Fruit fly (Drosophila melanogaster) whole organism, embryonic: Measurements from ENCODE around the gene Bap60.

Experiments used
- Adf1 ChIP-seq: fragments of 200-800 bp; sonication (Bioruptor generic); IDR thresholded peaks from 2 replicates; pipeline ENCODE4 v1.3.6; 2022; ENCODE audit warnings: missing biosample characterization, missing genetic modification characterization
- CG11695 ChIP-seq: fragments of 200-800 bp; sonication (Bioruptor generic); IDR thresholded peaks from 3 replicates; pipeline ENCODE4 v1.3.6; 2022; ENCODE audit warnings: missing biosample characterization, missing genetic modification characterization
- CG1602 ChIP-seq: fragments of 200-800 bp; sonication (Bioruptor generic); optimal IDR thresholded peaks from 3 replicates; lab custom pipeline; 2016; ENCODE audit warnings: missing biosample characterization, missing genetic modification characterization
- CG6689 ChIP-seq: fragments of 200-800 bp; sonication (Bioruptor generic); IDR thresholded peaks from 2 replicates; pipeline ENCODE4 v1.3.6; 2022; ENCODE audit warnings: missing biosample characterization, missing genetic modification characterization
- Fer1 ChIP-seq: fragments of 200-800 bp; sonication (Bioruptor generic); optimal IDR thresholded peaks from 2 replicates; lab custom pipeline; 2017; ENCODE audit warnings: missing biosample characterization, mild to moderate bottlenecking, missing genetic modification characterization
- lov ChIP-seq, 2 experiments: fragments of 200-800 bp in 1 of 2; fragments of >200 bp in 1 of 2; sonication (Bioruptor generic) in 1 of 2; IDR thresholded peaks in 1 of 2; optimal IDR thresholded peaks in 1 of 2; 2 replicates in 1 of 2; 3 replicates in 1 of 2; pipeline versions ENCODE4 v1.3.6 to Lab custom; 2017 to 2022; ENCODE audit warnings: missing biosample characterization in 1 of 2, missing genetic modification characterization in 1 of 2
- ttk ChIP-seq: fragments of 200-800 bp; sonication (Bioruptor generic); IDR thresholded peaks from 2 replicates; pipeline ENCODE4 v2.1.2; 2022; ENCODE audit warnings: missing biosample characterization, missing genetic modification characterization

- no peak for TF ChIP-seq CG11695 (GFP tag; lab: Robert Waterston, UW)
- TF ChIP-seq lov (optimal IDR thresholded peaks at IDR 0.05; lab: Kevin White, UChicago) = no peak
- no peak for TF ChIP-seq lov (GFP tag; IDR thresholded peaks at IDR 0.05; lab: Robert Waterston, UW)
- no peak for TF ChIP-seq CG1602 (GFP tag; lab: Kevin White, UChicago)
- TF ChIP-seq CG6689 = no peak
- no peak for TF ChIP-seq Fer1 (GFP tag; lab: Kevin White, UChicago)
- no peak for TF ChIP-seq ttk (GFP tag; lab: Robert Waterston, UW)
- TF ChIP-seq Adf1 (GFP tag; lab: Robert Waterston, UW) = no peak
Observed at dm6 chrX:13112238-13112829, 47.0 kb downstream of the Bap60 start, which contains the start of gene Chpf.
